Fruit fly (Drosophila melanogaster): ENCODE data around the gene tbrd-1.

DNA sequence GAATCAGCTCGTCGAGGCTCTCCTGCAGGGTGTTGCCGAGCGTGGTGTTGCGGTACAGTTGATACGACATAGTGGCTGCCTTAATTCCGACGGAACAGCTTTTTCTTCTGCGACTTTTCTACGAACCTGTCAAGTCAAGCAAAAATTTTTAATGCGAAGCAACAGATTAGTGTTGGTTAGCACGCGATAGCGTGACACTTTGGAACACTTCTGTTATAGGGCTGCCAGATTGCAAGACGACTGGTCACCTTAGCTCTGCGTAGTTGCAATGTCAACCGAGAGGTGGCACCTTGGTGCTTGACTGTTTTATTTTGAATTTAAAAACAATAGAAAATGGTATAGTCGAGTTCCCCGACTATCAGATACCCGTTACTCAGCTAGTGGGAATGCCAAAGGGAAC is 2.5 kb downstream of the tbrd-1 start, which contains the start of gene TfIIA-S:
- no peak for TF ChIP-seq CG8478 (optimal IDR thresholded peaks at IDR 0.05)
- TF ChIP-seq pan (optimal IDR thresholded peaks at IDR 0.05): no peak
- no peak for TF ChIP-seq Dll (optimal IDR thresholded peaks at IDR 0.05)
- TF ChIP-seq psq (optimal IDR thresholded peaks at IDR 0.05): no peak
- no peak for TF ChIP-seq EcR (GFP tag; optimal IDR thresholded peaks at IDR 0.05)
